Fruit fly (Drosophila melanogaster) whole organism, embryonic: ENCODE measurements around the gene CG33111.

ENCODE experiments used
- ATbp ChIP-seq: fragments of 200-800 bp; sonication (Bioruptor generic); optimal IDR thresholded peaks from 2 replicates; lab custom pipeline; 2017; ENCODE audit warnings: missing biosample characterization, mild to moderate bottlenecking, missing genetic modification characterization, missing genetic modification reagents
- Atf-2 ChIP-seq: fragments of 200-800 bp; sonication (Bioruptor generic); optimal IDR thresholded peaks from 2 replicates; lab custom pipeline; 2016; ENCODE audit warnings: missing biosample characterization, missing genetic modification characterization
- B-H2 ChIP-seq: fragments of 200-800 bp; sonication (Bioruptor generic); optimal IDR thresholded peaks from 2 replicates; lab custom pipeline; 2018; ENCODE audit warnings: missing biosample characterization, mild to moderate bottlenecking, missing genetic modification characterization
- BEAF-32 ChIP-seq: fragments of 200-800 bp; sonication (Bioruptor generic); optimal IDR thresholded peaks from 3 replicates; lab custom pipeline; 2017; ENCODE audit warnings: missing biosample characterization, missing genetic modification characterization, mild to moderate bottlenecking, moderate library complexity, missing genetic modification reagents
- Blimp-1 ChIP-seq: fragments of 200-800 bp; sonication (Bioruptor generic); optimal IDR thresholded peaks from 3 replicates; lab custom pipeline; 2018; ENCODE audit warnings: missing biosample characterization, missing genetic modification characterization, mild to moderate bottlenecking, moderate library complexity, missing genetic modification reagents
- BtbVII ChIP-seq: fragments of 200-800 bp; sonication (Bioruptor generic); optimal IDR thresholded peaks from 3 replicates; lab custom pipeline; 2017; ENCODE audit warnings: missing biosample characterization, mild to moderate bottlenecking, missing genetic modification characterization
- C15 ChIP-seq: fragments of 200-800 bp; sonication (Bioruptor generic); IDR thresholded peaks from 3 replicates; pipeline ENCODE4 v1.3.6; 2022; ENCODE audit warnings: missing biosample characterization, missing genetic modification characterization
- CG10462 ChIP-seq: fragments of 200-800 bp; sonication (Bioruptor generic); optimal IDR thresholded peaks from 2 replicates; lab custom pipeline; 2016; ENCODE audit warnings: missing biosample characterization, missing genetic modification characterization
- CG11695 ChIP-seq: fragments of 200-800 bp; sonication (Bioruptor generic); IDR thresholded peaks from 3 replicates; pipeline ENCODE4 v1.3.6; 2022; ENCODE audit warnings: missing biosample characterization, missing genetic modification characterization
- CG12071 ChIP-seq: fragments of 200-800 bp; sonication (Bioruptor generic); optimal IDR thresholded peaks from 3 replicates; lab custom pipeline; 2018; ENCODE audit warnings: missing biosample characterization, mild to moderate bottlenecking, missing genetic modification characterization
- CG13123 ChIP-seq: fragments of 200-800 bp; sonication (Bioruptor generic); optimal IDR thresholded peaks from 2 replicates; lab custom pipeline; 2016; ENCODE audit warnings: missing biosample characterization, missing genetic modification characterization
- CG1529 ChIP-seq: fragments of 200-800 bp; sonication (Bioruptor generic); optimal IDR thresholded peaks from 3 replicates; lab custom pipeline; 2018; ENCODE audit warnings: missing biosample characterization, missing genetic modification characterization
- CG1647 ChIP-seq: fragments of 200-800 bp; sonication (Bioruptor generic); optimal IDR thresholded peaks from 3 replicates; lab custom pipeline; 2016; ENCODE audit warnings: missing biosample characterization, missing genetic modification characterization
- CG16815 ChIP-seq: fragments of 200-800 bp; sonication (Bioruptor generic); optimal IDR thresholded peaks from 3 replicates; lab custom pipeline; 2017; ENCODE audit warnings: missing biosample characterization, mild to moderate bottlenecking, missing genetic modification characterization
- CG17829 ChIP-seq: fragments of 200-800 bp; optimal IDR thresholded peaks from 2 replicates; lab custom pipeline; 2019; ENCODE audit warnings: missing biosample characterization, mild to moderate bottlenecking, missing genetic modification characterization, moderate library complexity
- CG2712 ChIP-seq: fragments of 200-800 bp; optimal IDR thresholded peaks from 3 replicates; lab custom pipeline; 2019; ENCODE audit warnings: missing biosample characterization, mild to moderate bottlenecking, missing genetic modification characterization, moderate library complexity
- CG30403 ChIP-seq: fragments of 200-800 bp; sonication (Bioruptor generic); optimal IDR thresholded peaks from 3 replicates; lab custom pipeline; 2016; ENCODE audit warnings: missing biosample characterization, missing genetic modification characterization
- CG31441 ChIP-seq: fragments of 200-800 bp; sonication (Bioruptor generic); IDR thresholded peaks from 2 replicates; pipeline ENCODE4 v1.3.6; 2022; ENCODE audit warnings: missing biosample characterization, missing genetic modification characterization
- CG42726 ChIP-seq: fragments of 200-800 bp; sonication (Bioruptor generic); IDR thresholded peaks from 2 replicates; pipeline ENCODE4 v1.3.6; 2022; ENCODE audit warnings: missing biosample characterization, missing genetic modification characterization; ENCODE audit not compliant: partially characterized antibody
- CG4360 ChIP-seq: fragments of 200-800 bp; sonication (Bioruptor generic); IDR thresholded peaks from 2 replicates; pipeline ENCODE4 v1.3.6; 2022; ENCODE audit warnings: missing biosample characterization, missing genetic modification characterization
- CG6689 ChIP-seq: fragments of 200-800 bp; sonication (Bioruptor generic); IDR thresholded peaks from 2 replicates; pipeline ENCODE4 v1.3.6; 2022; ENCODE audit warnings: missing biosample characterization, missing genetic modification characterization
- CG7839 ChIP-seq: fragments of 200-800 bp; sonication (Bioruptor generic); optimal IDR thresholded peaks from 3 replicates; lab custom pipeline; 2018; ENCODE audit warnings: missing biosample characterization, mild to moderate bottlenecking, missing genetic modification characterization, moderate library complexity
- Hmr ChIP-seq: fragments of 200-800 bp; sonication (Bioruptor generic); optimal IDR thresholded peaks from 3 replicates; lab custom pipeline; 2017; ENCODE audit warnings: mild to moderate bottlenecking, missing biosample characterization, missing genetic modification reagents, missing genetic modification characterization
- Hr51 ChIP-seq, 2 experiments: fragments of 200-800 bp; sonication (Bioruptor generic); optimal IDR thresholded peaks; 2 replicates in 1 of 2; 3 replicates in 1 of 2; lab custom pipeline; 2016 to 2018; ENCODE audit warnings: missing biosample characterization in 2 of 2, missing genetic modification characterization in 2 of 2, mild to moderate bottlenecking in 1 of 2, moderate library complexity in 1 of 2
- Kr ChIP-seq: fragments of 200-800 bp; sonication (Bioruptor generic); optimal IDR thresholded peaks from 2 replicates; lab custom pipeline; 2017; ENCODE audit warnings: missing biosample characterization, mild to moderate bottlenecking, missing genetic modification characterization
- Xbp1 ChIP-seq: fragments of 200-800 bp; sonication (Bioruptor generic); optimal IDR thresholded peaks from 3 replicates; lab custom pipeline; 2016; ENCODE audit warnings: missing biosample characterization, mild to moderate bottlenecking, missing genetic modification characterization
- ab ChIP-seq: fragments of 200-800 bp; sonication (Bioruptor generic); optimal IDR thresholded peaks from 2 replicates; lab custom pipeline; 2016; ENCODE audit warnings: missing biosample characterization, missing genetic modification characterization
- al ChIP-seq: fragments of 200-800 bp; sonication (Bioruptor generic); IDR thresholded peaks from 2 replicates; pipeline ENCODE4 v1.3.6; 2022; ENCODE audit warnings: missing biosample characterization, missing genetic modification characterization
- ara ChIP-seq: fragments of 200-800 bp; sonication (Bioruptor generic); IDR thresholded peaks from 2 replicates; pipeline ENCODE4 v1.3.6; 2022; ENCODE audit warnings: missing biosample characterization, missing genetic modification characterization
- bigmax ChIP-seq: fragments of 200-800 bp; sonication (Bioruptor generic); optimal IDR thresholded peaks from 2 replicates; lab custom pipeline; 2018; ENCODE audit warnings: missing biosample characterization, mild to moderate bottlenecking, missing genetic modification characterization
- cas ChIP-seq: fragments of 200-800 bp; sonication (Bioruptor generic); IDR thresholded peaks from 2 replicates; pipeline ENCODE4 v1.3.6; 2022; ENCODE audit warnings: missing biosample characterization, missing genetic modification characterization
- dati ChIP-seq: fragments of 200-800 bp; sonication (Bioruptor generic); IDR thresholded peaks from 2 replicates; pipeline ENCODE4 v1.3.6; 2022; ENCODE audit warnings: missing biosample characterization, missing genetic modification characterization
- dmrt11E ChIP-seq: fragments of 200-800 bp; sonication (Bioruptor generic); optimal IDR thresholded peaks from 3 replicates; lab custom pipeline; 2018; ENCODE audit warnings: missing biosample characterization, mild to moderate bottlenecking, missing genetic modification characterization, moderate library complexity
- dysf ChIP-seq: fragments of 200-800 bp; sonication (Bioruptor generic); IDR thresholded peaks from 3 replicates; pipeline ENCODE4 v1.3.6; 2022; ENCODE audit warnings: missing biosample characterization, missing genetic modification characterization
- esg ChIP-seq: fragments of 200-800 bp; sonication (Bioruptor generic); conservative IDR thresholded peaks from 2 replicates; pipeline ENCODE4 v1.3.6; 2022; ENCODE audit warnings: missing biosample characterization, missing genetic modification characterization
- gcm ChIP-seq: fragments of 200-800 bp; sonication (Bioruptor generic); optimal IDR thresholded peaks from 2 replicates; lab custom pipeline; 2019; ENCODE audit warnings: missing biosample characterization, mild to moderate bottlenecking, missing genetic modification characterization, moderate library complexity
- gsb ChIP-seq: fragments of 200-800 bp; sonication (Bioruptor generic); IDR thresholded peaks from 2 replicates; pipeline ENCODE4 v1.3.6; 2022; ENCODE audit warnings: missing biosample characterization, missing genetic modification characterization
- hbn ChIP-seq: fragments of 200-800 bp; sonication (Bioruptor generic); IDR thresholded peaks from 2 replicates; pipeline ENCODE4 v1.3.6; 2022; ENCODE audit warnings: missing biosample characterization, missing genetic modification characterization; ENCODE audit not compliant: partially characterized antibody
- mld ChIP-seq: fragments of 200-800 bp; sonication (Bioruptor generic); IDR thresholded peaks from 3 replicates; pipeline ENCODE4 v1.3.6; 2022; ENCODE audit warnings: missing biosample characterization, missing genetic modification characterization; ENCODE audit not compliant: partially characterized antibody
- nerfin-2 ChIP-seq: fragments of 200-800 bp; sonication (Bioruptor generic); IDR thresholded peaks from 2 replicates; pipeline ENCODE4 v1.3.6; 2022; ENCODE audit warnings: missing biosample characterization, missing genetic modification characterization; ENCODE audit not compliant: partially characterized antibody
- pum ChIP-seq: fragments of 200-800 bp; sonication (Bioruptor generic); optimal IDR thresholded peaks from 2 replicates; lab custom pipeline; 2016; ENCODE audit warnings: missing biosample characterization, missing genetic modification characterization
- ranshi ChIP-seq: fragments of 200-800 bp; sonication (Bioruptor generic); IDR thresholded peaks from 2 replicates; pipeline ENCODE4 v1.3.6; 2022; ENCODE audit warnings: missing biosample characterization, missing genetic modification characterization
- salm ChIP-seq: fragments of 200-800 bp; sonication (Bioruptor generic); optimal IDR thresholded peaks from 2 replicates; lab custom pipeline; 2018; ENCODE audit warnings: missing biosample characterization, mild to moderate bottlenecking, missing genetic modification characterization
- sisA ChIP-seq: fragments of 200-800 bp; sonication (Bioruptor generic); IDR thresholded peaks from 2 replicates; pipeline ENCODE4 v1.3.6; 2022; ENCODE audit warnings: missing biosample characterization, missing genetic modification characterization
- slp2 ChIP-seq: fragments of 200-800 bp; sonication (Bioruptor generic); optimal IDR thresholded peaks from 2 replicates; lab custom pipeline; 2016; ENCODE audit warnings: missing biosample characterization, missing genetic modification characterization
- sug ChIP-seq: fragments of 200-800 bp; optimal IDR thresholded peaks from 2 replicates; lab custom pipeline; 2019; ENCODE audit warnings: missing biosample characterization, mild to moderate bottlenecking, missing genetic modification characterization, moderate library complexity
- toy ChIP-seq: fragments of 200-800 bp; sonication (Bioruptor generic); IDR thresholded peaks from 2 replicates; pipeline ENCODE4 v1.3.6; 2022; ENCODE audit warnings: missing biosample characterization, missing genetic modification characterization
- ttk ChIP-seq: fragments of 200-800 bp; sonication (Bioruptor generic); IDR thresholded peaks from 2 replicates; pipeline ENCODE4 v2.1.2; 2022; ENCODE audit warnings: missing biosample characterization, missing genetic modification characterization

CG33111 gene

DNA sequence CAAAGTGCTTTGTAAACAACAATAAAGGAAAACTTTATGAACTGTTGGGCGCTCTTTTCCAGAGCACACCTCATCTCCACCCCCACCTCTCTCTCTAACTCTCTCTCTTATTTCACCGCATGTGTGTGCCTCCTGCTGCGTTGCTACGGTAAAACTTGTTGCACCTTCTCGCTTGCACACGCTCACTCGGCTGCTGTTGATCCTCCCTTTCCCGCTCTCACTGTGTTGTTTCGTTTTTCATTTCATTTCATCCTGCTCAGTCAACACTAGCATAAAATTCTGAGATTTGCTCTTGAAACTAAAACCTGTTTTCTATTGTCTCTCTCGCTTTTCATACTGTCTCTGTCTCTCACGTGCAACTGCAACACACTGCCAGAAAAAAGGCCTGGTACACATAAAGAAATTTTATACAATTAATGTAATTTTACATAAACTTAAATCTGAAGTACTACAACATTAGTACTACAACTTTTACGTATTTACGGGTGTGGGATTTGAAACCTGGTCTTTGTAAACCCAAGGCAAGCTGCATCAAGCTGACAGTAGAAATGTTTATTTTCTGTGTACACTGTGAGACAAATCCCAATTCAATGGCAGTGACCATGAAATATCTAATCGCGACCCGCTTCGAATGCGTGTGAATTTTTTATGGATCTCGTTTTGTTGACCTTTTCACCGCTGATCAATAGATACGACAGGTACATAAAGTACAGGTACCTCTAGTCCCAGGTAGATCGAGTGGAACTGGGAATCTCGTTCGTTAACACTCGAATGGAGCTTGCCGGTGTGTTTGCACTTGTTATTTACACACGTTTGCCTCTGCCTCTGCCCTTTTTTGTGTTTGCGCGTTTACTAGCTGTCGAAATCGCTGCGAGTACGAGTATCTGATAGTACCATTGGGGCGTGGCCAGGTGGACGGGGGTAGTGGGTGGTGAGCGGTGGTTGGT lies 36.3 kb downstream of the CG33111 start (continued):
- peak; percentile 73 for TF ChIP-seq ranshi
- peak; percentile 92 for TF ChIP-seq CG30403 (GFP tag; lab: Kevin White, UChicago)
- peak; percentile 89 for TF ChIP-seq sisA (GFP tag; lab: Robert Waterston, UW)
- TF ChIP-seq CG16815 (GFP tag; lab: Kevin White, UChicago), result peak; percentile 91
- no peak for TF ChIP-seq CG42726 (GFP tag; lab: Robert Waterston, UW)
- peak; percentile 84 for TF ChIP-seq CG10462 (GFP tag; lab: Kevin White, UChicago)
- peak; percentile 77 for TF ChIP-seq CG13123 (GFP tag; lab: Kevin White, UChicago)
- TF ChIP-seq esg, result peak; percentile 76
- TF ChIP-seq CG31441 (GFP tag; lab: Robert Waterston, UW), result peak; percentile 94
- TF ChIP-seq sug (tag; lab: Kevin White, UChicago), result peak; percentile 77
- peak; percentile 93 for TF ChIP-seq gcm
- TF ChIP-seq Blimp-1 (GFP tag; lab: Kevin White, UChicago), result peak; percentile 92
- TF ChIP-seq Kr (GFP tag; lab: Kevin White, UChicago), result peak; percentile 86
- no peak for TF ChIP-seq C15 (GFP tag; lab: Robert Waterston, UW)
- TF ChIP-seq BEAF-32 (GFP tag; lab: Kevin White, UChicago), result no peak
- TF ChIP-seq Hmr (GFP tag; lab: Kevin White, UChicago), result peak; percentile 71
- peak; percentile 82 for TF ChIP-seq Atf-2
- peak; percentile 83 for TF ChIP-seq ab
- peak; percentile 74; the same call in 2 of the 3 replicates for TF ChIP-seq dysf (GFP tag; lab: Robert Waterston, UW)
- 0 out of 2 replicates have a peak, but pooled peaks have one; percentile 22 for TF ChIP-seq nerfin-2 (GFP tag; lab: Robert Waterston, UW)
- no peak for TF ChIP-seq gsb (GFP tag; lab: Robert Waterston, UW)
- TF ChIP-seq CG11695 (GFP tag; lab: Robert Waterston, UW), result peak; percentile 74
- peak; percentile 79 for TF ChIP-seq BtbVII (GFP tag; lab: Kevin White, UChicago)
- TF ChIP-seq ttk (GFP tag; lab: Robert Waterston, UW), result peak; percentile 70
- TF ChIP-seq CG4360 (GFP tag; lab: Robert Waterston, UW), result peak; percentile 30; the same call in 1 of the 2 replicates
- peak; percentile 85 for TF ChIP-seq slp2 (GFP tag; lab: Kevin White, UChicago)
- peak; percentile 77 for TF ChIP-seq CG1647
- peak; percentile 96 for TF ChIP-seq CG2712
- peak; percentile 87 for TF ChIP-seq CG12071 (GFP tag; lab: Kevin White, UChicago)
- TF ChIP-seq dati (GFP tag; lab: Robert Waterston, UW), result peak; percentile 66
- no peak for TF ChIP-seq cas
- TF ChIP-seq salm (tag; lab: Kevin White, UChicago), result peak; percentile 58
- TF ChIP-seq mld (GFP tag; lab: Robert Waterston, UW), result no peak
- peak; percentile 95 for TF ChIP-seq CG17829 (tag; lab: Kevin White, UChicago)
- TF ChIP-seq ara (GFP tag; lab: Robert Waterston, UW), result peak; percentile 93
- TF ChIP-seq B-H2 (GFP tag; lab: Kevin White, UChicago), result peak; percentile 52
- no peak for TF ChIP-seq toy (GFP tag; lab: Robert Waterston, UW)
- peak; percentile 89 for TF ChIP-seq CG6689
- TF ChIP-seq CG1529 (GFP tag; lab: Kevin White, UChicago), result peak; percentile 89
- TF ChIP-seq Xbp1 (GFP tag; lab: Kevin White, UChicago), result peak; percentile 91
- TF ChIP-seq ATbp (GFP tag; lab: Kevin White, UChicago), result peak; percentile 89
- no peak for TF ChIP-seq hbn (GFP tag; lab: Robert Waterston, UW)
- peak; percentile 98 for TF ChIP-seq dmrt11E (tag; lab: Kevin White, UChicago)
- peak; percentile 56 to 85 for TF ChIP-seq Hr51 (GFP tag; optimal IDR thresholded peaks at IDR 0.05; lab: Kevin White, UChicago)
- peak; percentile 47 for TF ChIP-seq bigmax (GFP tag; lab: Kevin White, UChicago)
- TF ChIP-seq CG7839 (tag; lab: Kevin White, UChicago), result peak; percentile 91
- TF ChIP-seq pum (GFP tag; lab: Kevin White, UChicago), result peak; percentile 90
- TF ChIP-seq al (GFP tag; lab: Robert Waterston, UW), result peak; percentile 24; the same call in 1 of the 2 replicates
